Worm (Caenorhabditis elegans) whole organism, L2 larva: ENCODE results near the gene T24E12.3.

Source experiments
- C34F6.9 ChIP-seq: fragments of 150-350 bp; optimal IDR thresholded peaks from 2 replicates; lab custom pipeline; 2014; ENCODE audit warnings: missing biosample characterization, missing genetic modification characterization
- F13H6.1 ChIP-seq: sonication (generic microtip); optimal IDR thresholded peaks from 2 replicates; lab custom pipeline; 2016; ENCODE audit warnings: missing genetic modification characterization, missing compliant biosample characterization
- R02D3.7 ChIP-seq: fragments of 150-350 bp; optimal IDR thresholded peaks from 2 replicates; lab custom pipeline; 2014; ENCODE audit warnings: missing biosample characterization, missing genetic modification characterization
- Y55F3AM.14 ChIP-seq: fragments of 200-800 bp; sonication (Bioruptor generic); optimal IDR thresholded peaks from 2 replicates; lab custom pipeline; 2018; ENCODE audit warnings: mild to moderate bottlenecking, missing genetic modification characterization, missing compliant biosample characterization
- ZK546.5 ChIP-seq: sonication (generic microtip); optimal IDR thresholded peaks from 2 replicates; lab custom pipeline; 2017; ENCODE audit warnings: missing biosample characterization, missing genetic modification characterization
- aly-2 ChIP-seq: fragments of 150-350 bp; optimal IDR thresholded peaks from 2 replicates; lab custom pipeline; 2014; ENCODE audit warnings: missing biosample characterization, missing genetic modification characterization
- ama-1 ChIP-seq: fragments of 150-350 bp; optimal IDR thresholded peaks from 2 replicates; lab custom pipeline; 2018; ENCODE audit warnings: inconsistent platforms
- blmp-1 ChIP-seq: sonication (generic microtip); optimal IDR thresholded peaks from 2 replicates; lab custom pipeline; 2017; ENCODE audit warnings: missing genetic modification characterization, mild to moderate bottlenecking, missing compliant biosample characterization, antibody characterized with exemption, moderate library complexity; ENCODE audit not compliant: insufficient read depth
- ceh-16 ChIP-seq: fragments of 150-350 bp; optimal IDR thresholded peaks from 2 replicates; lab custom pipeline; 2014; ENCODE audit warnings: missing biosample characterization, missing genetic modification characterization
- ceh-82 ChIP-seq: fragments of 150-350 bp; optimal IDR thresholded peaks from 2 replicates; lab custom pipeline; 2014; ENCODE audit warnings: missing biosample characterization, missing genetic modification characterization
- crh-2 ChIP-seq: sonication (generic microtip); optimal IDR thresholded peaks from 2 replicates; lab custom pipeline; 2017; ENCODE audit warnings: missing biosample characterization, missing genetic modification characterization
- dmd-4 ChIP-seq: sonication (generic microtip); optimal IDR thresholded peaks from 2 replicates; lab custom pipeline; 2017; ENCODE audit warnings: missing biosample characterization, missing genetic modification characterization
- egl-27 ChIP-seq: sonication (generic microtip); optimal IDR thresholded peaks from 3 replicates; lab custom pipeline; 2017; ENCODE audit warnings: missing biosample characterization, missing genetic modification reagents, missing genetic modification characterization
- elt-1 ChIP-seq: fragments of 150-350 bp; optimal IDR thresholded peaks from 2 replicates; lab custom pipeline; 2014; ENCODE audit warnings: missing biosample characterization, missing genetic modification characterization
- elt-3 ChIP-seq: sonication (generic microtip); optimal IDR thresholded peaks from 2 replicates; lab custom pipeline; 2017; ENCODE audit warnings: missing biosample characterization, missing genetic modification characterization
- fos-1 ChIP-seq: fragments of 150-350 bp; optimal IDR thresholded peaks from 2 replicates; lab custom pipeline; 2014; ENCODE audit warnings: missing biosample characterization, missing genetic modification characterization
- gmeb-1 ChIP-seq: fragments of 150-350 bp; optimal IDR thresholded peaks from 2 replicates; lab custom pipeline; 2014; ENCODE audit warnings: missing biosample characterization, missing genetic modification characterization
- lin-11 ChIP-seq: fragments of 150-350 bp; sonication (generic microtip); optimal IDR thresholded peaks from 2 replicates; lab custom pipeline; 2014; ENCODE audit warnings: missing biosample characterization, missing genetic modification characterization, inconsistent platforms, mixed read lengths
- lin-13 ChIP-seq: fragments of 150-350 bp; optimal IDR thresholded peaks from 2 replicates; lab custom pipeline; 2014; ENCODE audit warnings: missing biosample characterization, missing genetic modification reagents, missing genetic modification characterization
- lin-39 ChIP-seq: fragments of 150-350 bp; optimal IDR thresholded peaks from 2 replicates; lab custom pipeline; 2014; ENCODE audit warnings: missing biosample characterization, missing genetic modification reagents, missing genetic modification characterization
- mab-5 ChIP-seq: fragments of 150-350 bp; optimal IDR thresholded peaks from 2 replicates; lab custom pipeline; 2014; ENCODE audit warnings: missing biosample characterization, missing genetic modification characterization
- mbf-1 ChIP-seq: sonication (generic microtip); optimal IDR thresholded peaks from 2 replicates; lab custom pipeline; 2017; ENCODE audit warnings: missing biosample characterization, missing genetic modification characterization
- mdl-1 ChIP-seq, 2 experiments: fragments of 150-350 bp in 1 of 2; sonication (generic microtip) in 1 of 2; optimal IDR thresholded peaks; 2 replicates each; lab custom pipeline; 2017; ENCODE audit warnings: missing biosample characterization in 2 of 2, missing genetic modification characterization in 2 of 2
- nhr-10 ChIP-seq: sonication (generic microtip); optimal IDR thresholded peaks from 2 replicates; lab custom pipeline; 2017; ENCODE audit warnings: missing biosample characterization, missing genetic modification characterization
- nhr-11 ChIP-seq: fragments of 150-350 bp; optimal IDR thresholded peaks from 2 replicates; lab custom pipeline; 2014; ENCODE audit warnings: missing biosample characterization, missing genetic modification characterization
- nhr-12 ChIP-seq: fragments of 150-350 bp; optimal IDR thresholded peaks from 2 replicates; lab custom pipeline; 2014; ENCODE audit warnings: missing biosample characterization, missing genetic modification characterization
- nhr-129 ChIP-seq: fragments of 150-350 bp; optimal IDR thresholded peaks from 2 replicates; lab custom pipeline; 2014; ENCODE audit warnings: missing biosample characterization, missing genetic modification characterization
- nhr-23 ChIP-seq: fragments of 150-350 bp; optimal IDR thresholded peaks from 2 replicates; lab custom pipeline; 2014; ENCODE audit warnings: missing biosample characterization, missing genetic modification reagents, missing genetic modification characterization
- nhr-237 ChIP-seq: fragments of 150-350 bp; optimal IDR thresholded peaks from 2 replicates; lab custom pipeline; 2014; ENCODE audit warnings: missing biosample characterization, missing genetic modification characterization
- nhr-25 ChIP-seq: fragments of 150-350 bp; sonication (generic microtip); optimal IDR thresholded peaks from 3 replicates; lab custom pipeline; 2014; ENCODE audit warnings: missing biosample characterization, missing genetic modification characterization
- nhr-6 ChIP-seq: fragments of 150-350 bp; optimal IDR thresholded peaks from 2 replicates; lab custom pipeline; 2014; ENCODE audit warnings: missing biosample characterization, missing genetic modification characterization
- nhr-77 ChIP-seq: fragments of 150-350 bp; optimal IDR thresholded peaks from 2 replicates; lab custom pipeline; 2014; ENCODE audit warnings: missing biosample characterization, missing genetic modification characterization
- peb-1 ChIP-seq: fragments of 150-350 bp; optimal IDR thresholded peaks from 2 replicates; lab custom pipeline; 2014; ENCODE audit warnings: missing biosample characterization, missing genetic modification characterization
- sem-4 ChIP-seq: fragments of 150-350 bp; optimal IDR thresholded peaks from 2 replicates; lab custom pipeline; 2014; ENCODE audit warnings: missing biosample characterization, missing genetic modification reagents, missing genetic modification characterization
- skn-1 ChIP-seq: sonication (generic microtip); optimal IDR thresholded peaks from 2 replicates; lab custom pipeline; 2017; ENCODE audit warnings: missing biosample characterization, missing genetic modification characterization
- sma-3 ChIP-seq: sonication (generic microtip); optimal IDR thresholded peaks from 2 replicates; lab custom pipeline; 2016; ENCODE audit warnings: missing genetic modification reagents, missing genetic modification characterization, missing compliant biosample characterization
- sma-9 ChIP-seq, 2 experiments: fragments of 150-350 bp in 1 of 2; sonication (generic microtip) in 1 of 2; optimal IDR thresholded peaks; 2 replicates each; lab custom pipeline; 2014 to 2016; ENCODE audit warnings: missing genetic modification characterization in 2 of 2, mild to moderate bottlenecking in 1 of 2, missing biosample characterization in 1 of 2, missing compliant biosample characterization in 1 of 2, missing genetic modification reagents in 1 of 2, moderate library complexity in 1 of 2
- snpc-4 ChIP-seq: fragments of 150-350 bp; optimal IDR thresholded peaks from 2 replicates; lab custom pipeline; 2014; ENCODE audit warnings: missing biosample characterization, missing genetic modification characterization
- unc-39 ChIP-seq: fragments of 150-350 bp; optimal IDR thresholded peaks from 2 replicates; lab custom pipeline; 2014; ENCODE audit warnings: missing biosample characterization, missing genetic modification characterization
- unc-55 ChIP-seq: fragments of 150-350 bp; sonication (generic microtip); optimal IDR thresholded peaks from 3 replicates; lab custom pipeline; 2014; ENCODE audit warnings: missing biosample characterization, missing genetic modification reagents, missing genetic modification characterization
- unc-62 ChIP-seq: fragments of 150-350 bp; optimal IDR thresholded peaks from 2 replicates; lab custom pipeline; 2014; ENCODE audit warnings: missing biosample characterization, missing genetic modification reagents, missing genetic modification characterization
- zag-1 ChIP-seq: fragments of 150-350 bp; optimal IDR thresholded peaks from 2 replicates; lab custom pipeline; 2014; ENCODE audit warnings: missing biosample characterization, missing genetic modification characterization
- ztf-11 ChIP-seq: sonication (generic microtip); optimal IDR thresholded peaks from 2 replicates; lab custom pipeline; 2017; ENCODE audit warnings: missing biosample characterization, missing genetic modification characterization
- ztf-4 ChIP-seq: fragments of 150-350 bp; optimal IDR thresholded peaks from 2 replicates; lab custom pipeline; 2014; ENCODE audit warnings: missing biosample characterization, missing genetic modification characterization

The T24E12.3 gene

ce11 chrII:3775719-3776118 lies at the start of gene T24E12.3:
Gene T24E12.3 (plus strand): TSS chrII:3776019.
- TF ChIP-seq aly-2 = no peak
- no peak for TF ChIP-seq nhr-10 (tag; lab: Kevin White, UChicago)
- no peak for TF ChIP-seq nhr-11 (tag; lab: Kevin White, UChicago)
- no peak for TF ChIP-seq unc-39 (tag; lab: Kevin White, UChicago)
- no peak for TF ChIP-seq Y55F3AM.14 (GFP tag; lab: Kevin White, UChicago)
- TF ChIP-seq lin-39 = no peak
- no peak for TF ChIP-seq fos-1
- no peak for TF ChIP-seq nhr-25 (tag; lab: Kevin White, UChicago)
- TF ChIP-seq skn-1 (tag; lab: Kevin White, UChicago) = no peak
- TF ChIP-seq elt-1 (tag; lab: Kevin White, UChicago) = no peak
- no peak for TF ChIP-seq blmp-1
- no peak for TF ChIP-seq unc-55
- TF ChIP-seq sem-4 (tag; lab: Kevin White, UChicago) = no peak
- TF ChIP-seq peb-1 (tag; lab: Kevin White, UChicago) = no peak
- no peak for TF ChIP-seq nhr-23 (tag; lab: Kevin White, UChicago)

- TF ChIP-seq ceh-16 (tag; lab: Kevin White, UChicago) = no peak
- TF ChIP-seq sma-3 (GFP tag; lab: Kevin White, UChicago) = no peak
- no peak for TF ChIP-seq F13H6.1 (tag; lab: Kevin White, UChicago)
- no peak for TF ChIP-seq mbf-1 (tag; lab: Kevin White, UChicago)
- TF ChIP-seq ama-1 (lab: Kevin White, UChicago) = no peak
- TF ChIP-seq R02D3.7 (tag; lab: Kevin White, UChicago) = no peak
- TF ChIP-seq unc-62 (GFP tag; lab: Kevin White, UChicago) = no peak
- TF ChIP-seq crh-2 (tag; lab: Kevin White, UChicago) = no peak
These were observed 47.8 kb upstream of the T24E12.3 start, which contains the start of gene C46E10.8 for ce11 chrII:3727996-3728395. Gene C46E10.8 (minus strand): TSS chrII:3728096.

ce11 chrII:3731723-3732122 lies 44.1 kb upstream of the T24E12.3 start, which contains the start of the genes sdz-12 and bath-31:
Gene sdz-12 (minus strand): TSS chrII:3731823.
Gene bath-31 (plus strand): TSS chrII:3731973.
- TF ChIP-seq nhr-129 (tag; lab: Kevin White, UChicago) = no peak
- TF ChIP-seq egl-27 (tag; lab: Kevin White, UChicago) = no peak
- TF ChIP-seq F13H6.1 (tag; lab: Kevin White, UChicago) = no peak
- TF ChIP-seq unc-39 (tag; lab: Kevin White, UChicago) = no peak
- no peak for TF ChIP-seq lin-11 (tag; lab: Kevin White, UChicago)
- TF ChIP-seq nhr-77 (tag; lab: Kevin White, UChicago) = no peak
- no peak for TF ChIP-seq sma-9 (GFP tag; optimal IDR thresholded peaks at IDR 0.05; lab: Kevin White, UChicago)
- TF ChIP-seq sma-9 (tag; optimal IDR thresholded peaks at IDR 0.05; lab: Kevin White, UChicago) = no peak
- no peak for TF ChIP-seq nhr-237 (tag; lab: Kevin White, UChicago)
- no peak for TF ChIP-seq zag-1 (tag; lab: Kevin White, UChicago)
- TF ChIP-seq C34F6.9 (tag; lab: Kevin White, UChicago) = no peak
- no peak for TF ChIP-seq ZK546.5
- no peak for TF ChIP-seq mbf-1 (tag; lab: Kevin White, UChicago)
- no peak for TF ChIP-seq nhr-10 (tag; lab: Kevin White, UChicago)
- TF ChIP-seq lin-39 = no peak
- no peak for TF ChIP-seq unc-62 (GFP tag; lab: Kevin White, UChicago)
- TF ChIP-seq nhr-12 (tag; lab: Kevin White, UChicago) = no peak
- TF ChIP-seq dmd-4 (tag; lab: Kevin White, UChicago) = no peak
- no peak for TF ChIP-seq Y55F3AM.14 (GFP tag; lab: Kevin White, UChicago)

- TF ChIP-seq skn-1 (tag; lab: Kevin White, UChicago) (no peak), peb-1 (tag; lab: Kevin White, UChicago) (no peak), egl-27 (tag; lab: Kevin White, UChicago) (no peak), nhr-12 (tag; lab: Kevin White, UChicago) (no peak), mdl-1 (tag; optimal IDR thresholded peaks at IDR 0.05; lab: Kevin White, UChicago) (no peak), elt-3 (tag; lab: Kevin White, UChicago) (no peak), ceh-82 (tag; lab: Kevin White, UChicago) (no peak), lin-13 (GFP tag; lab: Kevin White, UChicago) (no peak), mbf-1 (tag; lab: Kevin White, UChicago) (no peak), nhr-6 (no peak), crh-2 (tag; lab: Kevin White, UChicago) (no peak), snpc-4 (tag; lab: Kevin White, UChicago) (no peak), C34F6.9 (tag; lab: Kevin White, UChicago) (no peak), mab-5 (tag; lab: Kevin White, UChicago) (no peak), ztf-11 (tag; lab: Kevin White, UChicago) (no peak), lin-11 (tag; lab: Kevin White, UChicago) (no peak), ztf-4 (tag; lab: Kevin White, UChicago) (no peak), gmeb-1 (tag; lab: Kevin White, UChicago) (no peak)
These were observed 38.9 kb upstream of the T24E12.3 start, which contains the start of gene F12E12.6 for ce11 chrII:3736893-3737375. Gene F12E12.6 (minus strand): TSS chrII:3736943.
